Worm (Caenorhabditis elegans): ENCODE data around the gene F46H6.5.

The F46H6.5 gene

DNA sequence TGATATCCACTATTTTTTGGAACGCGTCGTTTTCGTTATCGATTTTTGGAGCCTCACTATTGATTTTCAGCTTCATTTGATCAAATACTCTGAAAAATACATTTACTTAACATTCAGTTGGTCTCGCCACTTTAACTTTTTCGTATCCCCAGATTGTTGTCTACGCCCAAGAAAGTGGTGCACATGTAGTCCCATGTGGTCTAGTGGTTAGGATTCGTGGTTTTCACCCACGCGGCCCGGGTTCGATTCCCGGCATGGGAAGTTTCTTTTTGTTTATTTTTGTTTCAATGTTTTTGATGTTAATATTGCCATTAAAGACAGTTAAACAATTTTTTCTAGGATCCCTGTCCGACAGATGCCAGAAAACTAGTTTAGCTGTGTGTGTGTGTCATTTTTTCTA lies 47.9 kb downstream of the F46H6.5 start:
- TF ChIP-seq ceh-79 (tag; optimal IDR thresholded peaks at IDR 0.05) = no peak
- peak; percentile 77 for TF ChIP-seq snpc-1.1 (tag; optimal IDR thresholded peaks at IDR 0.05; ENCODE audit: insufficient read depth)
- TF ChIP-seq let-607 (tag; optimal IDR thresholded peaks at IDR 0.05) = peak in 1 of 2 experiments; percentile 17
- TF ChIP-seq chd-7 (tag; optimal IDR thresholded peaks at IDR 0.05) = peak; percentile 35
- peak; percentile 78 for TF ChIP-seq him-1 (tag; optimal IDR thresholded peaks at IDR 0.05)
- TF ChIP-seq ceh-40 (GFP tag; IDR thresholded peaks at IDR 0.05) = peak; percentile 84; the same call in 1 of the 2 replicates
- peak; percentile 78 for TF ChIP-seq hlh-12 (tag; optimal IDR thresholded peaks at IDR 0.05)
- peak; percentile 73 for TF ChIP-seq Y53F4B.3 (GFP tag; IDR thresholded peaks at IDR 0.05)
- no peak for TF ChIP-seq K12H6.12 (tag; optimal IDR thresholded peaks at IDR 0.05)
- peak; percentile 90 for TF ChIP-seq rpc-1 (optimal IDR thresholded peaks at IDR 0.05)
- TF ChIP-seq rpc-1 (tag; optimal IDR thresholded peaks at IDR 0.05) = peak; percentile 84
- TF ChIP-seq nhr-179 (tag; optimal IDR thresholded peaks at IDR 0.05) = no peak
- TF ChIP-seq ztf-22 (GFP tag; optimal IDR thresholded peaks at IDR 0.05) = no peak
- TF ChIP-seq nhr-120 (GFP tag; IDR thresholded peaks at IDR 0.05) = no peak
- no peak for TF ChIP-seq B0019.2 (GFP tag; conservative IDR thresholded peaks at IDR 0.05)
- TF ChIP-seq nfya-2 (GFP tag; IDR thresholded peaks at IDR 0.05) = no peak
- no peak for TF ChIP-seq repo-1 (tag; optimal IDR thresholded peaks at IDR 0.05)
- TF ChIP-seq let-526 (GFP tag; IDR thresholded peaks at IDR 0.05) = no peak
- no peak for TF ChIP-seq mel-28 (tag; optimal IDR thresholded peaks at IDR 0.05; ENCODE audit: borderline replicate concordance)
- TF ChIP-seq F22D6.2 (tag; optimal IDR thresholded peaks at IDR 0.05) = peak; percentile 7
- TF ChIP-seq sptf-2 (GFP tag; optimal IDR thresholded peaks at IDR 0.05) = no peak
- no peak for TF ChIP-seq cebp-1 (GFP tag; IDR thresholded peaks at IDR 0.05)
- peak; percentile 62 for TF ChIP-seq cebp-1 (tag; optimal IDR thresholded peaks at IDR 0.05)
- TF ChIP-seq B0336.3 (GFP tag; IDR thresholded peaks at IDR 0.05) = no peak
- TF ChIP-seq C17E4.6 (GFP tag; IDR thresholded peaks at IDR 0.05) = no peak
- no peak for TF ChIP-seq efl-1 (GFP tag; optimal IDR thresholded peaks at IDR 0.05)
- TF ChIP-seq rec-8 (tag; optimal IDR thresholded peaks at IDR 0.05) = peak; percentile 49 to 55
- TF ChIP-seq ccch-3 (GFP tag; optimal IDR thresholded peaks at IDR 0.05) = no peak
- TF ChIP-seq snpc-1.3 (tag; optimal IDR thresholded peaks at IDR 0.05; ENCODE audit: insufficient read depth) = peak; percentile 84
- no peak for TF ChIP-seq egrh-3 (GFP tag; IDR thresholded peaks at IDR 0.05)
- TF ChIP-seq zfh-2 (GFP tag; conservative IDR thresholded peaks at IDR 0.05) = no peak
- TF ChIP-seq nhr-27 (tag; optimal IDR thresholded peaks at IDR 0.05) = no peak
- no peak for TF ChIP-seq unc-62 (GFP tag; optimal IDR thresholded peaks at IDR 0.05)
- TF ChIP-seq Y67H2A.10 (GFP tag; conservative IDR thresholded peaks at IDR 0.05) = no peak
- TF ChIP-seq akir-1 (GFP tag; optimal IDR thresholded peaks at IDR 0.05) = no peak
- TF ChIP-seq hrde-1 (tag; optimal IDR thresholded peaks at IDR 0.05; ENCODE audit: borderline replicate concordance) = no peak
- peak; percentile 48 for TF ChIP-seq mcd-1 (GFP tag; IDR thresholded peaks at IDR 0.05)
- peak; percentile 52; the same call in 1 of the 2 replicates for TF ChIP-seq Y95B8A.8 (GFP tag; IDR thresholded peaks at IDR 0.05)
- TF ChIP-seq F39B2.1 (GFP tag; IDR thresholded peaks at IDR 0.05) = no peak
- TF ChIP-seq B0261.1 (tag; optimal IDR thresholded peaks at IDR 0.05) = peak; percentile 92
- TF ChIP-seq F23B12.7 (tag; optimal IDR thresholded peaks at IDR 0.05; ENCODE audit: insufficient read depth) = peak; percentile 39
- TF ChIP-seq gei-17 (GFP tag; optimal IDR thresholded peaks at IDR 0.05) = peak; percentile 26
- TF ChIP-seq ceh-27 (GFP tag; optimal IDR thresholded peaks at IDR 0.05) = no peak
- TF ChIP-seq ceh-91 (GFP tag; IDR thresholded peaks at IDR 0.05) = 0 out of 2 replicates have a peak, but pooled peaks have one; percentile 15
- TF ChIP-seq xnd-1 (tag; optimal IDR thresholded peaks at IDR 0.05) = no peak
- peak; percentile 31 for TF ChIP-seq ztf-26 (tag; optimal IDR thresholded peaks at IDR 0.05)
- no peak for TF ChIP-seq bed-1 (GFP tag; IDR thresholded peaks at IDR 0.05)
- peak; percentile 74 for TF ChIP-seq nfyb-1 (GFP tag; IDR thresholded peaks at IDR 0.05)
- peak; percentile 44 for TF ChIP-seq lin-40 (tag; optimal IDR thresholded peaks at IDR 0.05)

Measured in whole organism, young adult.